Fruit fly (Drosophila melanogaster) whole organism, embryonic: ENCODE data around the gene CG7789.
A peak's percentile ranks its signal among the peaks of the same experiment; 100 is the strongest.

Experiments used
- BEAF-32 ChIP-seq: fragments of 200-800 bp; sonication (Bioruptor generic); optimal IDR thresholded peaks from 3 replicates; lab custom pipeline; 2017; ENCODE audit warnings: missing biosample characterization, missing genetic modification characterization, mild to moderate bottlenecking, moderate library complexity, missing genetic modification reagents
- Bgb ChIP-seq: fragments of 200-800 bp; sonication (Bioruptor generic); IDR thresholded peaks from 2 replicates; pipeline ENCODE4 v1.3.6; 2022; ENCODE audit warnings: missing biosample characterization, missing genetic modification characterization; ENCODE audit not compliant: partially characterized antibody
- CG10543 ChIP-seq: fragments of 200-800 bp; sonication (Bioruptor generic); optimal IDR thresholded peaks from 3 replicates; lab custom pipeline; 2017; ENCODE audit warnings: missing biosample characterization, mild to moderate bottlenecking, missing genetic modification characterization, moderate library complexity
- CG12659 ChIP-seq: fragments of 200-800 bp; sonication (Bioruptor generic); optimal IDR thresholded peaks from 3 replicates; lab custom pipeline; 2017; ENCODE audit warnings: mild to moderate bottlenecking, missing biosample characterization, missing genetic modification reagents, missing genetic modification characterization
- CG12769 ChIP-seq: fragments of 200-800 bp; sonication (Bioruptor generic); optimal IDR thresholded peaks from 2 replicates; lab custom pipeline; 2019; ENCODE audit warnings: missing biosample characterization, mild to moderate bottlenecking, missing genetic modification characterization, moderate library complexity
- CG15269 ChIP-seq: fragments of 200-800 bp; sonication (Bioruptor generic); optimal IDR thresholded peaks from 2 replicates; lab custom pipeline; 2018; ENCODE audit warnings: missing biosample characterization, mild to moderate bottlenecking, missing genetic modification characterization, moderate library complexity
- CG1529 ChIP-seq: fragments of 200-800 bp; sonication (Bioruptor generic); optimal IDR thresholded peaks from 3 replicates; lab custom pipeline; 2018; ENCODE audit warnings: missing biosample characterization, missing genetic modification characterization
- CG16813 ChIP-seq: fragments of 200-800 bp; sonication (Bioruptor generic); IDR thresholded peaks from 3 replicates; pipeline ENCODE4 v1.3.6; 2022; ENCODE audit warnings: missing biosample characterization, missing genetic modification characterization; ENCODE audit not compliant: partially characterized antibody
- CG16863 ChIP-seq: fragments of 200-800 bp; sonication (Bioruptor generic); optimal IDR thresholded peaks from 3 replicates; lab custom pipeline; 2016; ENCODE audit warnings: missing biosample characterization, missing genetic modification characterization
- CG18011 ChIP-seq: fragments of 200-800 bp; sonication (Bioruptor generic); optimal IDR thresholded peaks from 2 replicates; lab custom pipeline; 2017; ENCODE audit warnings: missing biosample characterization, missing genetic modification characterization, mild to moderate bottlenecking, moderate library complexity, missing genotype
- CG1832 ChIP-seq: fragments of 200-800 bp; sonication (Bioruptor generic); optimal IDR thresholded peaks from 2 replicates; lab custom pipeline; 2017; ENCODE audit warnings: missing biosample characterization, mild to moderate bottlenecking, missing genetic modification characterization, inconsistent platforms
- CG2875 ChIP-seq: fragments of 200-800 bp; sonication (Bioruptor generic); optimal IDR thresholded peaks from 2 replicates; lab custom pipeline; 2017; ENCODE audit warnings: missing biosample characterization, mild to moderate bottlenecking, missing genetic modification characterization, missing genetic modification reagents
- CG30431 ChIP-seq: fragments of 200-800 bp; sonication (Bioruptor generic); optimal IDR thresholded peaks from 2 replicates; lab custom pipeline; 2017; ENCODE audit warnings: missing biosample characterization, missing genetic modification characterization
- CG3065 ChIP-seq: fragments of 200-800 bp; sonication (Bioruptor generic); optimal IDR thresholded peaks from 2 replicates; lab custom pipeline; 2016; ENCODE audit warnings: missing biosample characterization, missing genetic modification characterization
- CG31441 ChIP-seq: fragments of 200-800 bp; sonication (Bioruptor generic); IDR thresholded peaks from 2 replicates; pipeline ENCODE4 v1.3.6; 2022; ENCODE audit warnings: missing biosample characterization, missing genetic modification characterization
- CG33557 ChIP-seq: fragments of 200-800 bp; sonication (Bioruptor generic); optimal IDR thresholded peaks from 2 replicates; lab custom pipeline; 2019; ENCODE audit warnings: missing biosample characterization, mild to moderate bottlenecking, missing genetic modification characterization, moderate library complexity
- CG6272 ChIP-seq: fragments of 200-800 bp; sonication (Bioruptor generic); IDR thresholded peaks from 2 replicates; pipeline ENCODE4 v1.3.6; 2022; ENCODE audit warnings: missing biosample characterization, missing genetic modification characterization
- CG8359 ChIP-seq: fragments of 200-800 bp; sonication (Bioruptor generic); optimal IDR thresholded peaks from 2 replicates; lab custom pipeline; 2017; ENCODE audit warnings: missing biosample characterization, mild to moderate bottlenecking, missing genetic modification characterization, borderline replicate concordance
- D ChIP-seq, 2 experiments: fragments of 200-800 bp in 1 of 2; fragments of >200 bp in 1 of 2; sonication (Bioruptor generic) in 1 of 2; optimal IDR thresholded peaks; 2 replicates in 1 of 2; 3 replicates in 1 of 2; lab custom pipeline; 2017; ENCODE audit warnings: mild to moderate bottlenecking in 1 of 2, missing biosample characterization in 1 of 2, missing genetic modification characterization in 1 of 2, missing genetic modification reagents in 1 of 2
- ERR ChIP-seq: fragments of 200-800 bp; sonication (Bioruptor generic); optimal IDR thresholded peaks from 2 replicates; lab custom pipeline; 2016; ENCODE audit warnings: missing biosample characterization, missing genetic modification characterization
- Ets97D ChIP-seq: fragments of 200-800 bp; sonication (Bioruptor generic); optimal IDR thresholded peaks from 3 replicates; lab custom pipeline; 2016; ENCODE audit warnings: missing biosample characterization, missing genetic modification characterization
- Fer1 ChIP-seq: fragments of 200-800 bp; sonication (Bioruptor generic); optimal IDR thresholded peaks from 2 replicates; lab custom pipeline; 2017; ENCODE audit warnings: missing biosample characterization, mild to moderate bottlenecking, missing genetic modification characterization
- Fer3 ChIP-seq: fragments of 200-800 bp; sonication (Bioruptor generic); optimal IDR thresholded peaks from 2 replicates; lab custom pipeline; 2018; ENCODE audit warnings: missing biosample characterization, mild to moderate bottlenecking, missing genetic modification characterization, moderate library complexity
- Lpt ChIP-seq: fragments of >200 bp; optimal IDR thresholded peaks from 2 replicates; lab custom pipeline; 2018; ENCODE audit warnings: missing biosample characterization, missing genetic modification characterization
- Sox100B ChIP-seq: fragments of 200-800 bp; sonication (Bioruptor generic); optimal IDR thresholded peaks from 3 replicates; lab custom pipeline; 2018; ENCODE audit warnings: missing biosample characterization, mild to moderate bottlenecking, missing genetic modification characterization
- Trl ChIP-seq, 3 experiments: fragments of >200 bp in 2 of 3; fragments of 200-800 bp in 1 of 3; sonication (Bioruptor generic) in 1 of 3; optimal IDR thresholded peaks; 2 replicates in 1 of 3; 3 replicates in 2 of 3; lab custom pipeline; 2016 to 2017; ENCODE audit warnings: missing biosample characterization in 1 of 3, missing genetic modification characterization in 1 of 3
- Xrp1 ChIP-seq: fragments of 200-800 bp; sonication (Bioruptor generic); IDR thresholded peaks from 2 replicates; pipeline ENCODE4 v1.3.6; 2022; ENCODE audit warnings: missing biosample characterization, missing genetic modification characterization
- crc ChIP-seq: fragments of 200-800 bp; sonication (Bioruptor generic); optimal IDR thresholded peaks from 2 replicates; lab custom pipeline; 2016; ENCODE audit warnings: missing biosample characterization, missing genetic modification characterization
- disco-r ChIP-seq: fragments of 200-800 bp; sonication (Bioruptor generic); optimal IDR thresholded peaks from 2 replicates; lab custom pipeline; 2016; ENCODE audit warnings: missing biosample characterization, missing genetic modification characterization
- dm ChIP-seq: fragments of 200-800 bp; sonication (Bioruptor generic); optimal IDR thresholded peaks from 3 replicates; lab custom pipeline; 2016; ENCODE audit warnings: missing biosample characterization, missing genetic modification characterization
- dpn ChIP-seq, 2 experiments: fragments of 200-800 bp; sonication (Bioruptor generic); optimal IDR thresholded peaks; 3 replicates each; lab custom pipeline; 2016; ENCODE audit warnings: missing biosample characterization in 2 of 2, missing genetic modification characterization in 2 of 2
- en ChIP-seq: fragments of 200-800 bp; sonication (Bioruptor generic); optimal IDR thresholded peaks from 2 replicates; lab custom pipeline; 2016; ENCODE audit warnings: missing biosample characterization, missing genetic modification characterization
- exex ChIP-seq: fragments of 200-800 bp; sonication (Bioruptor generic); optimal IDR thresholded peaks from 4 replicates; lab custom pipeline; 2018; ENCODE audit warnings: missing biosample characterization, mild to moderate bottlenecking, missing genetic modification characterization, moderate library complexity
- fd64A ChIP-seq: fragments of 200-800 bp; sonication (Bioruptor generic); optimal IDR thresholded peaks from 3 replicates; lab custom pipeline; 2018; ENCODE audit warnings: missing biosample characterization, mild to moderate bottlenecking, missing genetic modification characterization
- gce ChIP-seq: fragments of 200-800 bp; sonication (Bioruptor generic); IDR thresholded peaks from 3 replicates; pipeline ENCODE4 v1.3.6; 2022; ENCODE audit warnings: missing biosample characterization, missing genetic modification characterization
- gfzf ChIP-seq: fragments of 200-800 bp; sonication (Bioruptor generic); optimal IDR thresholded peaks from 2 replicates; lab custom pipeline; 2016; ENCODE audit warnings: missing biosample characterization, mild to moderate bottlenecking, missing genetic modification characterization, moderate library complexity
- org-1 ChIP-seq: fragments of 200-800 bp; sonication (Bioruptor generic); optimal IDR thresholded peaks from 2 replicates; lab custom pipeline; 2017; ENCODE audit warnings: missing biosample characterization, missing genetic modification characterization
- pnt ChIP-seq: fragments of 200-800 bp; sonication (Bioruptor generic); optimal IDR thresholded peaks from 3 replicates; lab custom pipeline; 2016; ENCODE audit warnings: missing biosample characterization, missing genetic modification characterization
- pros ChIP-seq: fragments of 200-800 bp; sonication (Bioruptor generic); optimal IDR thresholded peaks from 3 replicates; lab custom pipeline; 2019; ENCODE audit warnings: missing biosample characterization, mild to moderate bottlenecking, missing genetic modification characterization, moderate library complexity
- ro ChIP-seq: fragments of 200-800 bp; sonication (Bioruptor generic); IDR thresholded peaks from 2 replicates; pipeline ENCODE4 v1.3.6; 2022; ENCODE audit warnings: missing biosample characterization, missing genetic modification characterization
- row ChIP-seq: fragments of 200-800 bp; sonication (Bioruptor generic); IDR thresholded peaks from 3 replicates; pipeline ENCODE4 v1.3.6; 2022; ENCODE audit warnings: missing biosample characterization, missing genetic modification characterization
- sens-2 ChIP-seq: fragments of 200-800 bp; sonication (Bioruptor generic); IDR thresholded peaks from 2 replicates; pipeline ENCODE4 v1.3.6; 2022; ENCODE audit warnings: missing biosample characterization, missing genetic modification characterization
- slbo ChIP-seq: fragments of 200-800 bp; sonication (Bioruptor generic); IDR thresholded peaks from 2 replicates; pipeline ENCODE4 v1.3.6; 2022; ENCODE audit warnings: missing biosample characterization, missing genetic modification characterization
- slp2 ChIP-seq: fragments of 200-800 bp; sonication (Bioruptor generic); optimal IDR thresholded peaks from 2 replicates; lab custom pipeline; 2016; ENCODE audit warnings: missing biosample characterization, missing genetic modification characterization
- tio ChIP-seq: fragments of 200-800 bp; sonication (Bioruptor generic); optimal IDR thresholded peaks from 2 replicates; lab custom pipeline; 2017; ENCODE audit warnings: missing biosample characterization, missing genetic modification characterization, inconsistent platforms
- tll ChIP-seq, 2 experiments: fragments of 200-800 bp in 1 of 2; fragments of >200 bp in 1 of 2; sonication (Bioruptor generic) in 1 of 2; optimal IDR thresholded peaks; 2 replicates each; lab custom pipeline; 2017 to 2019; ENCODE audit warnings: missing biosample characterization in 2 of 2, missing genetic modification characterization in 2 of 2, mild to moderate bottlenecking in 1 of 2, moderate library complexity in 1 of 2
- vfl ChIP-seq: fragments of 200-800 bp; sonication (Bioruptor generic); optimal IDR thresholded peaks from 2 replicates; lab custom pipeline; 2016; ENCODE audit warnings: missing biosample characterization, missing genetic modification characterization
- vnd ChIP-seq: fragments of 200-800 bp; sonication (Bioruptor generic); IDR thresholded peaks from 3 replicates; pipeline ENCODE4 v1.3.6; 2022; ENCODE audit warnings: missing biosample characterization, missing genetic modification characterization; ENCODE audit not compliant: partially characterized antibody
- zfh2 ChIP-seq: fragments of 200-800 bp; sonication (Bioruptor generic); optimal IDR thresholded peaks from 2 replicates; lab custom pipeline; 2016; ENCODE audit warnings: missing biosample characterization, missing genetic modification characterization

The CG7789 gene

DNA sequence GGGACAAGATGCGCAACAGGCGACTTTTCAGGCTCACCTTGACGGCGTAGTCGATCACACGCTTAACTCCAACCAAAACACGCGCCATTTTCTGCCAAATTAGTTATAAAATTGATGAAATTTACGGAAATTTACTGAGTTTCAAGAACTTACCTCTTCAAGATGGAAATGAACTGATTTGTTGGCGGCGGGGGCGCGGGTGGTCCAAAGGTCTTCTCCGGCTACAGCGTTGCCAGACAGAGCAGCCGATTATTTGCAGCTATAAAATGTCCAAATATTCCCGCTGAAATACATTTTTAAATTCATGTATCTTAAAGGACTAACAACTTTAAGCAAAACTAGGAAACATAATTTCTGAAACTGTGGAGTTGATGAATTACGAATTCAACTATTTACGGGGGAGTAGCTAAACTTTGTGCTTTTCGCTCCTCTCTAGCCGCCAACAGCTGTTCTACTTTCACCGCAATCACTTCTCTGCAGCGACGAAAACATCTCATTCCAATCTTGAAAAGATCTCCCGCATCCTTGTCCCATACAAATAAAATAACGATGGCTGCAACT is at the start of gene CG7789, which contains the start of gene Etfb (continued):
- no peak for TF ChIP-seq Sox100B (GFP tag; lab: Kevin White, UChicago)
- peak; percentile 32 for TF ChIP-seq CG33557
- TF ChIP-seq zfh2 (GFP tag; lab: Kevin White, UChicago) = peak; percentile 87
- TF ChIP-seq CG16813 (GFP tag; lab: Robert Waterston, UW) = peak; percentile 82
- TF ChIP-seq CG16863 (GFP tag; lab: Kevin White, UChicago) = peak; percentile 64
- peak; percentile 29 for TF ChIP-seq ERR (GFP tag; lab: Kevin White, UChicago)
- TF ChIP-seq Fer3 (tag; lab: Kevin White, UChicago) = peak; percentile 78
- TF ChIP-seq CG3065 (GFP tag; lab: Kevin White, UChicago) = no peak
- TF ChIP-seq gce = no peak
- TF ChIP-seq dm (GFP tag; lab: Kevin White, UChicago) = peak; percentile 72
- peak; percentile 86 for TF ChIP-seq Bgb (GFP tag; lab: Robert Waterston, UW)
- TF ChIP-seq Xrp1 = peak; percentile 65
- TF ChIP-seq CG1529 (GFP tag; lab: Kevin White, UChicago) = no peak
- TF ChIP-seq Trl (optimal IDR thresholded peaks at IDR 0.05; lab: Kevin White, UChicago) = no peak
- peak; percentile 67 for TF ChIP-seq Trl (GFP tag; optimal IDR thresholded peaks at IDR 0.05; lab: Kevin White, UChicago)
- no peak for TF ChIP-seq slp2 (GFP tag; lab: Kevin White, UChicago)
- peak; percentile 90 for TF ChIP-seq slbo (GFP tag; lab: Robert Waterston, UW)
- TF ChIP-seq CG1832 (GFP tag; lab: Kevin White, UChicago) = no peak
- TF ChIP-seq CG30431 = peak; percentile 39
- peak; percentile 42 for TF ChIP-seq CG18011 (GFP tag; lab: Kevin White, UChicago)
- no peak for TF ChIP-seq CG2875 (GFP tag; lab: Kevin White, UChicago)
- no peak for TF ChIP-seq pros (GFP tag; lab: Kevin White, UChicago)
- peak; percentile 70; the same call in 1 of the 2 replicates for TF ChIP-seq sens-2 (GFP tag; lab: Robert Waterston, UW)
- peak; percentile 55 for TF ChIP-seq pnt (GFP tag; lab: Kevin White, UChicago)
- peak; percentile 74 for TF ChIP-seq exex
- TF ChIP-seq D (optimal IDR thresholded peaks at IDR 0.05; lab: Kevin White, UChicago) = no peak
- no peak for TF ChIP-seq D (GFP tag; optimal IDR thresholded peaks at IDR 0.05; lab: Kevin White, UChicago)
- no peak for TF ChIP-seq tll (GFP tag; optimal IDR thresholded peaks at IDR 0.05; lab: Kevin White, UChicago)
- TF ChIP-seq Ets97D (GFP tag; lab: Kevin White, UChicago) = peak; percentile 76
- no peak for TF ChIP-seq fd64A (GFP tag; lab: Kevin White, UChicago)
- no peak for TF ChIP-seq CG15269 (tag; lab: Kevin White, UChicago)
- no peak for TF ChIP-seq tio (GFP tag; lab: Kevin White, UChicago)
- TF ChIP-seq dpn (GFP tag; optimal IDR thresholded peaks at IDR 0.05; lab: Kevin White, UChicago) = peak; percentile 71 to 85
- TF ChIP-seq ro (GFP tag; lab: Robert Waterston, UW) = no peak
- no peak for TF ChIP-seq CG8359 (GFP tag; lab: Kevin White, UChicago)
- peak; percentile 76 for TF ChIP-seq vnd
- peak; percentile 92 for TF ChIP-seq BEAF-32 (GFP tag; lab: Kevin White, UChicago)
- TF ChIP-seq Lpt (GFP tag; lab: Kevin White, UChicago) = no peak
- TF ChIP-seq CG12659 (GFP tag; lab: Kevin White, UChicago) = peak; percentile 86
- peak; percentile 70 for TF ChIP-seq vfl (GFP tag; lab: Kevin White, UChicago)
- peak; percentile 22 for TF ChIP-seq gfzf
- peak; percentile 30 for TF ChIP-seq org-1 (GFP tag; lab: Kevin White, UChicago)
- no peak for TF ChIP-seq CG31441 (GFP tag; lab: Robert Waterston, UW)
- no peak for TF ChIP-seq CG12769 (tag; lab: Kevin White, UChicago)
- TF ChIP-seq CG10543 = peak; percentile 68
- no peak for TF ChIP-seq crc (GFP tag; lab: Kevin White, UChicago)
- TF ChIP-seq Fer1 (GFP tag; lab: Kevin White, UChicago) = peak; percentile 59
- no peak for TF ChIP-seq en
- TF ChIP-seq disco-r (GFP tag; lab: Kevin White, UChicago) = peak; percentile 44
- TF ChIP-seq row = peak; percentile 93
- TF ChIP-seq CG6272 (GFP tag; lab: Robert Waterston, UW) = peak; percentile 78
